Fruit fly (Drosophila melanogaster) Kc167 (cell line): ENCODE measurements around the gene RhoGAP16F.

ENCODE experiments used
- Myc ChIP-seq: fragments of >200 bp; optimal IDR thresholded peaks from 2 replicates; lab custom pipeline; 2017; ENCODE audit warnings: missing external identifiers
- Sin3A ChIP-seq: fragments of >200 bp; optimal IDR thresholded peaks from 2 replicates; lab custom pipeline; 2018; ENCODE audit warnings: missing external identifiers
- h ChIP-seq: fragments of >200 bp; optimal IDR thresholded peaks from 3 replicates; lab custom pipeline; 2018; ENCODE audit warnings: missing external identifiers
- insv ChIP-seq: fragments of >200 bp; optimal IDR thresholded peaks from 3 replicates; lab custom pipeline; 2018; ENCODE audit warnings: missing external identifiers
- psq ChIP-seq: fragments of >200 bp; optimal IDR thresholded peaks from 2 replicates; lab custom pipeline; 2017; ENCODE audit warnings: missing external identifiers
- ttk ChIP-seq: sonication (Bioruptor generic); optimal IDR thresholded peaks from 2 replicates; lab custom pipeline; 2017; ENCODE audit warnings: missing external identifiers

RhoGAP16F gene

DNA sequence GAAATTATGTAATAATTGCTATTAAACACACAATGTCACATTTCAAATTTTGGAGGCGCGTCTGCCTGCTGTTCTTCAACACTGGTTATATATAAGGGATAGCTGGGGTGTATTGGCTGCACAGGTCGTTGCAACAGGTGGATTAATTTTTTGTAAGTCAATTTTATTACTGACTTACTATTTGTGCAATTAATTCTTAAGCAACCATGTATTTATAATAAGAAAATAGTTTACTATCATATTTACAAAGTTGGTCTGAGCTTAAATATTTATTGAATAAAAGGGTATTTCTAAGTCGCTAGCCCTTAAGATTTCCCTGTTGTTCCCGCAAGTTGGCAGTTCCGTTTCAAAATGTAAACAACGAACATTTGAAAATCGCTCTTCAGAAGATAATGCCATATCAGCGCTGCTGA lies at the start of gene RhoGAP16F:
Gene RhoGAP16F, plus strand, starts transcription at position 336 of the 413 bp plus-strand sequence.
- TF ChIP-seq psq (lab: Kevin White, UChicago) (no peak), Myc (lab: Kevin White, UChicago) (no peak), ttk (lab: Kevin White, UChicago) (no peak), Sin3A (lab: Kevin White, UChicago) (no peak), h (no peak), insv (lab: Kevin White, UChicago) (no peak)

DNA sequence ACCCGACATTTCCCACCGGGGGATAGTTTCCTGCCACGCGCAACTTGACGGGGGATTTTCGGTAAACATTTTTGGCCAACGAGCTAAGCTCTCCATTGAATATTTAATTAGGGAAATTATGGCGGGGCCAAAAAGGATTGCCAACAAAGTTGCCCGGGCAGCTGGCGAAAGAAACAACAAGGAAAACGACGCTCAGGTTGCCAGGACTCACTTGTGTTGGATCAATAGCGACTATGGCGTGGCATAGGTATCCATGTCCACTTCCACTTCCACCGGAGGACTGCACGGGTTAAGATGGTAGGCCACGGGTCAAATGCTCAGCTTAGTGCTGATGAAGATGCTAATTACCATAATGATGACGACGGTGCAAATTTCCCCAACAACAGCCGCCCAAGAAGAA lies 49.3 kb upstream of the RhoGAP16F start, which contains the start of gene CG15373:
Gene CG15373, plus strand, starts transcription at position 301 of the 400 bp plus-strand sequence.
- TF ChIP-seq insv (lab: Kevin White, UChicago) (no peak), Myc (lab: Kevin White, UChicago) (no peak), h (no peak), ttk (lab: Kevin White, UChicago) (no peak), Sin3A (lab: Kevin White, UChicago) (no peak), psq (lab: Kevin White, UChicago) (no peak)

DNA sequence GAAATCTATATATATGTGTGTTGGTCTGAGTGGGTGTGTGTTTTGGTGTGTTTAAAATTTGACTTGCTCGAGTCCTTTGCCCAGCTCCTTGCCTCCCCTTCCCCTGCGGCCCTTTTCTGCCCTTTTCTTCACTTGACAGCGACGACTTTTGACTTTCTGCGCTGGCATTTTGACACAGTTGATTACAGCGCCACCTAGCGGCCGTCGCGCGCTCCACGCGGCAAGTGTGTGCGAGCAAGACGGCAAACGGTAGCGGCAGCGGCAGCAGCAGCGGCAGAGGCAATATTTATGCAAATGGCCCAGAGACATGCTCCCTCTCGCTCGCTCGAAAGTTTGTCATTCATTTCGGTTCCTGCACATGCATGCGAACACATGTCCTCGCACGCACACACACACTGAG lies 40.8 kb upstream of the RhoGAP16F start:
- TF ChIP-seq ttk (lab: Kevin White, UChicago): no peak
- no peak for TF ChIP-seq Sin3A (lab: Kevin White, UChicago)
- TF ChIP-seq h: no peak
- TF ChIP-seq insv (lab: Kevin White, UChicago): no peak
- TF ChIP-seq psq (lab: Kevin White, UChicago): no peak
- TF ChIP-seq Myc (lab: Kevin White, UChicago): no peak

DNA sequence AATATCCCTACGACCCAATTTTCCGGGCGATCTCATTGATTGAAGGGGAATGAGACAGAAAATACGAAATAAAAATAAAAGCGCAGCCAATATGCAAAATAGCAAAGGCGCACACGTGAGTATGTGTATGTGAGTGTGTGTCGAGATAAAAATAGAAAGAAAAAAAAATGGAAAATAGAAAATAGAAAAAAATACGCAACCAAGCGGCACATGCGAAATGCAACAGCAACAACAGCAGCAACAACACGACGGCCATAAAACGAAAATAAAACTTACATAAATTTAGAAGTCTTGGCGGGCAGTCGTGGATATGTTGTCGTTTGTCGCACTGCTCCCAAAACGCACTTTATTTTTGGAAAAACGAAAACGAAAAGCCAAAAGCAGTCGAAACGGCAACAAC lies 35.7 kb upstream of the RhoGAP16F start:
- no peak for TF ChIP-seq h
- TF ChIP-seq Sin3A (lab: Kevin White, UChicago): no peak

DNA sequence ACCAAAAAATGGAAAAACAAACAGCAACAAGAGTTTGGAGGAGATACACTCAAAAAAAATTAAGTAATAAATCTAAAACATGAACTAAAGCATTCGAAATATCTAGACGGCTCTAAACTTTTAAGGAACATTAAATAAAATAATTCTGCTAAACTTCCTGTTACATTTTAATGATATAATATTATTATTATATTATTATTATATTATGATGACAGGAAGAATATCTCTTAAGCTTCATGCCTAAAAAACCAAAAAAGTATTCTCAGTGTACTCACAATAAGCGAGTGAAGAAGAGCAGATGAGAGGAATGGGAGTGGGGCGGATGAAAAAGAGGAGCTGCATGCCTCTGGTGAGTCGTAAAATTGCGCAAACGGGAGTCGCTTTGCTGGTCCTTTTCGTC lies 34.8 kb upstream of the RhoGAP16F start:
- TF ChIP-seq ttk (lab: Kevin White, UChicago): no peak
- no peak for TF ChIP-seq Sin3A (lab: Kevin White, UChicago)
- no peak for TF ChIP-seq psq (lab: Kevin White, UChicago)
- TF ChIP-seq insv (lab: Kevin White, UChicago): no peak
- TF ChIP-seq Myc (lab: Kevin White, UChicago): no peak
- no peak for TF ChIP-seq h

- no peak for TF ChIP-seq Sin3A (lab: Kevin White, UChicago)
- TF ChIP-seq ttk (lab: Kevin White, UChicago): no peak
- no peak for TF ChIP-seq insv (lab: Kevin White, UChicago)
- no peak for TF ChIP-seq psq (lab: Kevin White, UChicago)
- TF ChIP-seq Myc (lab: Kevin White, UChicago): no peak
- TF ChIP-seq h: no peak
Measured at dm6 chrX:18063144-18063772, 29.7 kb upstream of the RhoGAP16F start, which contains the start of gene Sh. Sh (minus strand) TSS chrX:18063247.

dm6 chrX:18064183-18064582 lies 28.8 kb upstream of the RhoGAP16F start, which contains the start of gene Dhc16F:
Dhc16F (plus strand) TSS chrX:18064483.
- TF ChIP-seq h (no peak), ttk (lab: Kevin White, UChicago) (no peak), Sin3A (lab: Kevin White, UChicago) (no peak), Myc (lab: Kevin White, UChicago) (no peak), insv (lab: Kevin White, UChicago) (no peak), psq (lab: Kevin White, UChicago) (no peak)

DNA sequence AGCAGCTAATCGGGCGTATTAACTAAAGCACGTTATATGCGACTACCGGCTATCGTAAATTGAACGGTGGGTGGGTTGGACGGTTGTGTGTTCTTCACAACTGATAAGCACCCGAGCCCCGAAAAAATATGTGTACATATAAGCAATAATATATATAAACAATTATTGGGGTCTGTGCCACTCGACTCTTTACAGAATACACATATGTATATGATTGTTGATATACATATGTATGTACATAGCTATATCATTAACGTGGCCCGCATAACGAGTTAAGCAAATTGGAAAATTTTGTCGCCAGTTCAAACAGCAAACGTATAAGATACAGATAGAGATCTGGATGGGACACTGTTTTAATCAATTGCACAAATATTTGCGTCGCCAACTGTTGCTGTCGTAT lies 10.3 kb upstream of the RhoGAP16F start:
- TF ChIP-seq Myc (lab: Kevin White, UChicago) (no peak), h (no peak), Sin3A (lab: Kevin White, UChicago) (no peak), ttk (lab: Kevin White, UChicago) (no peak), psq (lab: Kevin White, UChicago) (no peak), insv (lab: Kevin White, UChicago) (no peak)

DNA sequence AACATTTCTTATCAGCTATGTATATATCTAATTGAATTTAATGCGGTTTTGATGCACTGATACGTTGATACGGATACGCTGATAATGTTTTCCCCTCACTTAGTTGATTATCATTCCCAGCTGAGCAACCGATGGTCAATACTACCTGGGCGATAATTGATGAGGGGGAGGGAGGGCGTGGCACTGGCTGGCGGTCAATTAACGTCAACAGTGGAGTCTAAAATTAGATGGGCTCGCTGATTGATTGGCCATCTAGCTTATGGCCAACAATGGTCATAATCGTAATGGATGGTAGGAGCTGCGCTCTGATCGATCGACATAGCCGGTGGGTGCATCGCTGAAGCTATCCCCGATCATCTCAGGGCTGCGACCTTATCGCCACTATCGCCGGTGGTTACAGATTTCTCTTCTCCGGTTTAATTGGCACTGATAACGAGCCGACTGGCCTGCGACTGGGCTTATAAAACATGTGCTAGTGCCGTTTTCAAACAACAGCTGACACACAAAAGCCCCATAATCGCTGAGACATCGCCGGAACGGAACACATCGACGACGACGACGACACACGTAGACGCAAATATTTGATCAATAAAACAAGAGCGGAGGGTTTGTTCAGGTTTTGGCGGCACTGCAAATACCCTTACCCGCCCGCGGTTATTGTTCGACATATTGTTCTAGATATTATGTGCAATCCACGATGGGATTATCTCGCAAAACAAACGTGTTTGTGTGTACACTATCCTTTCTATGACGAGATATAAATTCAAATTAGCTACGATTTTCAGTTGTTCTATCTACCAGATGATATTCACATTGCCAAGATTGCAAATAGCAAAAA lies 9.2 kb upstream of the RhoGAP16F start:
- no peak for TF ChIP-seq Sin3A (lab: Kevin White, UChicago)
- no peak for TF ChIP-seq h
- no peak for TF ChIP-seq psq (lab: Kevin White, UChicago)
- TF ChIP-seq insv (lab: Kevin White, UChicago): no peak
- no peak for TF ChIP-seq ttk (lab: Kevin White, UChicago)
- TF ChIP-seq Myc (lab: Kevin White, UChicago): no peak

DNA sequence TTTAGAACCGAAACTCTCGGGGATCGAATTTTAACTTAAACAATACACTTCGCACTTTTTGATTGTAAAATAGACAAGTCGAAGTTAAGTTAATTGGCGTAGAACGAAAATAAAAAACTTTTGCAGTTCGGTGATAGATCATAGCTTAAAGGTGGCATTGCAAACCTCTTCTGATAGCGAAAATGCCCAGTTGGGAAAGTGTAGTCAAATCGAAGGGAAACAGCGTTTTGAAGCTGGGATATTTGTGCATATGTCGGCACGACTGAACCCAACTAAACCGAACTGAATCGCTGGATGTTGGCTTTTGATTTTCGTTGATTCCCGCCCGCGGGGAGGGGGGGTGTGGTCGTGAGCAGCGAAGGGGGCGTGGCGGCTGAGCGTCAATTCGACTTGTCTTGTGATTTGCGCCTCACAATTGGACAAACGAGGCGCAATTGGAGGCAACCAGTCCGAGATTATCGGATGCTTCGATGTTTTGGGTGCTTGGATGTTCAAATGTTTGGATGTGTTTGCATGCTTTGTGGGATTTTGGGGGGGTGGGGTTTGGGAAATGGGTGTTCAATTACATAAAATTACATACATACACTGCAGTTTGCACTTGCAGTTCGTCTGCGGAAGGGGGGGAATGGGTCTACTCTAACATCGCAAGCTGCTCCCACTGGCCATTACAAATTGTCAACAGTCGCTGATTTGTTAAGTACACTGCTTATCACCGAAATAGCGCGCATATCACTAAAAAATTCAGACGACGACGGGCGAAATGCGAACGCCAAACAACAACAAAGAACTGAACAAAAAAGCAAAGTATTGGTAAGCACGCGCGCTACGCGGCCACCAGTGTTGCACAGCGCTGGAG lies 8.1 kb upstream of the RhoGAP16F start:
- TF ChIP-seq h (no peak), psq (lab: Kevin White, UChicago) (no peak), ttk (lab: Kevin White, UChicago) (no peak), insv (lab: Kevin White, UChicago) (no peak), Sin3A (lab: Kevin White, UChicago) (no peak), Myc (lab: Kevin White, UChicago) (no peak)

- TF ChIP-seq insv (lab: Kevin White, UChicago) (no peak), h (no peak), ttk (lab: Kevin White, UChicago) (no peak), Sin3A (lab: Kevin White, UChicago) (no peak), Myc (lab: Kevin White, UChicago) (no peak), psq (lab: Kevin White, UChicago) (no peak)
Measured at dm6 chrX:18085470-18085797, 7.5 kb upstream of the RhoGAP16F start, which contains the start of gene Ada3. Ada3 (plus strand) TSS chrX:18085761.
